Worm (Caenorhabditis elegans) whole organism, young adult: ENCODE measurements around the gene egl-45.

Experiments used
- F10E7.11 ChIP-seq: sonication (generic microtip); optimal IDR thresholded peaks from 2 replicates; lab custom pipeline; 2017; ENCODE audit warnings: mild to moderate bottlenecking, missing genetic modification characterization, moderate library complexity, missing compliant biosample characterization
- F23B12.7 ChIP-seq: sonication (generic microtip); optimal IDR thresholded peaks from 2 replicates; lab custom pipeline; 2017; ENCODE audit warnings: missing genetic modification characterization, mild to moderate bottlenecking, missing compliant biosample characterization, antibody characterized with exemption, moderate library complexity; ENCODE audit not compliant: insufficient read depth
- F52B5.7 ChIP-seq: sonication (generic microtip); optimal IDR thresholded peaks from 2 replicates; lab custom pipeline; 2016; ENCODE audit warnings: mild to moderate bottlenecking, missing genetic modification characterization, missing compliant biosample characterization
- K11D2.4 ChIP-seq: fragments of 200-800 bp; sonication (Bioruptor generic); IDR thresholded peaks from 2 replicates; pipeline ENCODE4 v1.3.6; 2022; ENCODE audit warnings: missing genetic modification reagents, missing genetic modification characterization, missing compliant biosample characterization
- T07F8.4 ChIP-seq: sonication (generic microtip); optimal IDR thresholded peaks from 2 replicates; lab custom pipeline; 2016; ENCODE audit warnings: mild to moderate bottlenecking, missing genetic modification characterization, moderate library complexity, missing compliant biosample characterization
- T26A5.8 ChIP-seq: sonication (generic microtip); optimal IDR thresholded peaks from 2 replicates; lab custom pipeline; 2016; ENCODE audit warnings: missing genetic modification characterization, missing compliant biosample characterization
- Y53F4B.3 ChIP-seq: fragments of 200-800 bp; sonication (Bioruptor generic); IDR thresholded peaks from 2 replicates; pipeline ENCODE4 v1.3.6; 2022; ENCODE audit warnings: missing genetic modification reagents, missing genetic modification characterization, missing compliant biosample characterization
- Y53G8AR.9 ChIP-seq: fragments of 200-800 bp; sonication (Bioruptor generic); conservative IDR thresholded peaks from 2 replicates; pipeline ENCODE4 v1.3.6; 2022; ENCODE audit warnings: missing genetic modification reagents, missing genetic modification characterization, missing compliant biosample characterization
- Y95B8A.8 ChIP-seq: fragments of 200-800 bp; sonication (Bioruptor generic); IDR thresholded peaks from 2 replicates; pipeline ENCODE4 v1.3.6; 2022; ENCODE audit warnings: missing genetic modification reagents, missing genetic modification characterization, missing compliant biosample characterization
- ZK185.1 ChIP-seq: sonication (generic microtip); optimal IDR thresholded peaks from 2 replicates; lab custom pipeline; 2016; ENCODE audit warnings: mild to moderate bottlenecking, missing genetic modification characterization, missing compliant biosample characterization; ENCODE audit not compliant: poor library complexity, severe bottlenecking
- aptf-3 ChIP-seq: fragments of 200-800 bp; sonication (Bioruptor generic); IDR thresholded peaks from 2 replicates; pipeline ENCODE4 v1.3.6; 2022; ENCODE audit warnings: missing genetic modification characterization, missing compliant biosample characterization
- atf-7 ChIP-seq: sonication (generic microtip); optimal IDR thresholded peaks from 2 replicates; lab custom pipeline; 2017; ENCODE audit warnings: mild to moderate bottlenecking, missing genetic modification characterization, missing compliant biosample characterization
- athp-1 ChIP-seq: sonication (generic microtip); optimal IDR thresholded peaks from 2 replicates; lab custom pipeline; 2017; ENCODE audit warnings: mild to moderate bottlenecking, missing genetic modification characterization, missing compliant biosample characterization
- attf-6 ChIP-seq: fragments of 200-800 bp; sonication (Bioruptor generic); IDR thresholded peaks from 2 replicates; pipeline ENCODE4 v1.3.6; 2022; ENCODE audit warnings: missing genetic modification reagents, missing genetic modification characterization, missing compliant biosample characterization
- bed-1 ChIP-seq: fragments of 200-800 bp; sonication (Bioruptor generic); IDR thresholded peaks from 2 replicates; pipeline ENCODE4 v1.3.6; 2022; ENCODE audit warnings: missing genetic modification reagents, missing genetic modification characterization, missing compliant biosample characterization
- ccch-3 ChIP-seq: fragments of 200-800 bp; sonication (Bioruptor generic); optimal IDR thresholded peaks from 2 replicates; lab custom pipeline; 2018; ENCODE audit warnings: mild to moderate bottlenecking, missing genetic modification characterization, missing compliant biosample characterization
- ceh-58 ChIP-seq: fragments of 200-800 bp; sonication (Bioruptor generic); IDR thresholded peaks from 2 replicates; pipeline ENCODE4 v1.3.6; 2022; ENCODE audit warnings: missing genetic modification characterization, missing compliant biosample characterization
- ceh-91 ChIP-seq: fragments of 200-800 bp; sonication (Bioruptor generic); IDR thresholded peaks from 2 replicates; pipeline ENCODE4 v1.3.6; 2022; ENCODE audit warnings: missing genetic modification reagents, missing genetic modification characterization, missing compliant biosample characterization
- die-1 ChIP-seq: sonication (generic microtip); optimal IDR thresholded peaks from 2 replicates; lab custom pipeline; 2016; ENCODE audit warnings: missing genotype, mild to moderate bottlenecking, missing genetic modification characterization, missing compliant biosample characterization
- egl-44 ChIP-seq: fragments of 200-800 bp; sonication (Bioruptor generic); IDR thresholded peaks from 2 replicates; pipeline ENCODE4 v1.3.6; 2022; ENCODE audit warnings: missing genetic modification reagents, missing genetic modification characterization, missing compliant biosample characterization
- ekl-4 ChIP-seq: fragments of 200-800 bp; sonication (Bioruptor generic); IDR thresholded peaks from 2 replicates; pipeline ENCODE4 v1.3.6; 2022; ENCODE audit warnings: missing genetic modification reagents, missing genetic modification characterization, missing compliant biosample characterization
- fkh-3 ChIP-seq: sonication (generic microtip); optimal IDR thresholded peaks from 2 replicates; lab custom pipeline; 2016; ENCODE audit warnings: mild to moderate bottlenecking, missing genetic modification characterization, missing compliant biosample characterization
- gei-17 ChIP-seq: fragments of 200-800 bp; sonication (Bioruptor generic); optimal IDR thresholded peaks from 2 replicates; lab custom pipeline; 2018; ENCODE audit warnings: mild to moderate bottlenecking, missing genetic modification characterization, missing compliant biosample characterization
- him-1 ChIP-seq: sonication (generic microtip); optimal IDR thresholded peaks from 2 replicates; lab custom pipeline; 2016; ENCODE audit warnings: missing genotype, missing genetic modification reagents, missing genetic modification characterization, missing compliant biosample characterization
- hlh-12 ChIP-seq: sonication (generic microtip); optimal IDR thresholded peaks from 2 replicates; lab custom pipeline; 2016; ENCODE audit warnings: missing genetic modification characterization, missing compliant biosample characterization
- hlh-26 ChIP-seq: fragments of 200-800 bp; sonication (Bioruptor generic); conservative IDR thresholded peaks from 2 replicates; pipeline ENCODE4 v1.3.6; 2022; ENCODE audit warnings: missing genetic modification reagents, missing genetic modification characterization, missing compliant biosample characterization
- hrde-1 ChIP-seq: sonication (generic microtip); optimal IDR thresholded peaks from 2 replicates; lab custom pipeline; 2016; ENCODE audit warnings: missing genetic modification characterization, mild to moderate bottlenecking, missing compliant biosample characterization, moderate library complexity, missing genotype, missing genetic modification reagents, borderline replicate concordance
- let-526 ChIP-seq: fragments of 200-800 bp; sonication (Bioruptor generic); IDR thresholded peaks from 2 replicates; pipeline ENCODE4 v1.3.6; 2022; ENCODE audit warnings: missing genetic modification reagents, missing genetic modification characterization, missing compliant biosample characterization
- lin-26 ChIP-seq: fragments of 200-800 bp; sonication (Bioruptor generic); IDR thresholded peaks from 2 replicates; pipeline ENCODE4 v1.3.6; 2022; ENCODE audit warnings: missing genetic modification reagents, missing genetic modification characterization, missing compliant biosample characterization
- lin-35 ChIP-seq, 3 experiments: fragments of 150-350 bp in 2 of 3; sonication (generic microtip) in 1 of 3; optimal IDR thresholded peaks; 2 replicates each; lab custom pipeline; 2014 to 2018; ENCODE audit warnings: missing biosample characterization in 3 of 3, missing genetic modification characterization in 3 of 3, missing genetic modification reagents in 3 of 3
- lin-40 ChIP-seq: sonication (generic microtip); optimal IDR thresholded peaks from 2 replicates; lab custom pipeline; 2016; ENCODE audit warnings: missing genetic modification characterization, mild to moderate bottlenecking, missing compliant biosample characterization, missing genotype, missing genetic modification reagents
- lsy-27 ChIP-seq: sonication (generic microtip); optimal IDR thresholded peaks from 2 replicates; lab custom pipeline; 2017; ENCODE audit warnings: missing genetic modification characterization, mild to moderate bottlenecking, missing compliant biosample characterization, antibody characterized with exemption, missing genotype, borderline replicate concordance; ENCODE audit not compliant: insufficient read depth
- madf-3 ChIP-seq: fragments of 200-800 bp; sonication (Bioruptor generic); IDR thresholded peaks from 2 replicates; pipeline ENCODE4 v1.3.6; 2022; ENCODE audit warnings: missing genetic modification reagents, missing genetic modification characterization, missing compliant biosample characterization
- mel-28 ChIP-seq: sonication (generic microtip); optimal IDR thresholded peaks from 2 replicates; lab custom pipeline; 2016; ENCODE audit warnings: borderline replicate concordance, mild to moderate bottlenecking, missing genetic modification characterization, missing compliant biosample characterization
- nhr-27 ChIP-seq: fragments of 200-800 bp; sonication (Bioruptor generic); optimal IDR thresholded peaks from 2 replicates; lab custom pipeline; 2018; ENCODE audit warnings: mild to moderate bottlenecking, missing genetic modification characterization, moderate library complexity, missing compliant biosample characterization
- pbrm-1 ChIP-seq: fragments of 200-800 bp; sonication (Bioruptor generic); IDR thresholded peaks from 2 replicates; pipeline ENCODE4 v1.3.6; 2022; ENCODE audit warnings: missing genetic modification reagents, missing genetic modification characterization, missing compliant biosample characterization
- rpc-1 ChIP-seq, 2 experiments: fragments of 150-350 bp in 1 of 2; sonication (generic microtip) in 1 of 2; optimal IDR thresholded peaks; 2 replicates each; lab custom pipeline; 2014 to 2018; ENCODE audit warnings: missing biosample characterization in 1 of 2, missing genetic modification characterization in 1 of 2, missing genetic modification reagents in 1 of 2, missing genotype in 1 of 2
- somi-1 ChIP-seq: fragments of 200-800 bp; sonication (Bioruptor generic); optimal IDR thresholded peaks from 2 replicates; lab custom pipeline; 2018; ENCODE audit warnings: mild to moderate bottlenecking, missing genetic modification characterization, missing compliant biosample characterization
- tlf-1 ChIP-seq: fragments of 200-800 bp; sonication (Bioruptor generic); optimal IDR thresholded peaks from 2 replicates; lab custom pipeline; 2018; ENCODE audit warnings: mild to moderate bottlenecking, missing genetic modification characterization, missing compliant biosample characterization
- zfh-2 ChIP-seq: fragments of 200-800 bp; sonication (Bioruptor generic); conservative IDR thresholded peaks from 2 replicates; pipeline ENCODE4 v1.3.6; 2022; ENCODE audit warnings: missing genetic modification reagents, missing genetic modification characterization, missing compliant biosample characterization
- ztf-28 ChIP-seq: fragments of 200-800 bp; sonication (Bioruptor generic); IDR thresholded peaks from 2 replicates; pipeline ENCODE4 v1.3.6; 2022; ENCODE audit warnings: missing genetic modification reagents, missing genetic modification characterization, missing compliant biosample characterization
- ztf-3 ChIP-seq: fragments of 200-800 bp; sonication (Bioruptor generic); optimal IDR thresholded peaks from 2 replicates; lab custom pipeline; 2018; ENCODE audit warnings: mild to moderate bottlenecking, missing genetic modification characterization, missing compliant biosample characterization
- ztf-6 ChIP-seq: fragments of 200-800 bp; sonication (Bioruptor generic); IDR thresholded peaks from 2 replicates; pipeline ENCODE4 v1.3.6; 2022; ENCODE audit warnings: missing genetic modification reagents, missing genetic modification characterization, missing compliant biosample characterization

egl-45 gene

DNA sequence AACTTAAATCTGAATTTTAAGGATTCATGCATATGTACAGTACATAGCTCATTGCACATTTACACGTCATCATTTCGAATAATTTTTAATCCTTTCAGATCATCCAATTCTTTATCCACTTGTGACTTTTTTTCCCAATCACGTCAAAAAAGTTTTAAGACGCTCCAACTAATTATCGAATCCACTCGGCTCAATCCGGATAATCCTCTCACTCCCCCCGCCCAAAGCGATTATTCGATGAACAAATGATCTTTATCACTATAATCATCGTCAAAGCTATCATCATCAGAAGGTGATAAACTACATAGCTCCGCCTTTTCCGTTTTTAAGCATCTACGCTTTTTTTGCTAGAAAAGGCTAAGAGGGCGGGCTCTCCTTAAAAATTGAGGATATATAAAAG is 9.1 kb upstream of the egl-45 start:
- no peak for TF ChIP-seq lin-35 (GFP tag; optimal IDR thresholded peaks at IDR 0.05; lab: Kevin White, UChicago)
- TF ChIP-seq tlf-1: no peak
- TF ChIP-seq Y53F4B.3: no peak
- no peak for TF ChIP-seq F10E7.11 (tag; lab: Kevin White, UChicago)
- TF ChIP-seq mel-28 (tag; lab: Kevin White, UChicago): no peak
- TF ChIP-seq K11D2.4: no peak
- TF ChIP-seq ceh-91 (GFP tag; lab: Robert Waterston, UW): no peak
- TF ChIP-seq ceh-58: no peak
- no peak for TF ChIP-seq egl-44
- no peak for TF ChIP-seq hlh-12 (tag; lab: Kevin White, UChicago)
- TF ChIP-seq aptf-3: no peak
- TF ChIP-seq ztf-28 (GFP tag; lab: Robert Waterston, UW): no peak
- TF ChIP-seq somi-1 (GFP tag; lab: Kevin White, UChicago): no peak
- TF ChIP-seq attf-6 (GFP tag; lab: Robert Waterston, UW): no peak
- TF ChIP-seq fkh-3 (tag; lab: Kevin White, UChicago): no peak
- TF ChIP-seq bed-1 (GFP tag; lab: Robert Waterston, UW): no peak
- no peak for TF ChIP-seq ZK185.1
- TF ChIP-seq, all 124 proteins: peak for 0

DNA sequence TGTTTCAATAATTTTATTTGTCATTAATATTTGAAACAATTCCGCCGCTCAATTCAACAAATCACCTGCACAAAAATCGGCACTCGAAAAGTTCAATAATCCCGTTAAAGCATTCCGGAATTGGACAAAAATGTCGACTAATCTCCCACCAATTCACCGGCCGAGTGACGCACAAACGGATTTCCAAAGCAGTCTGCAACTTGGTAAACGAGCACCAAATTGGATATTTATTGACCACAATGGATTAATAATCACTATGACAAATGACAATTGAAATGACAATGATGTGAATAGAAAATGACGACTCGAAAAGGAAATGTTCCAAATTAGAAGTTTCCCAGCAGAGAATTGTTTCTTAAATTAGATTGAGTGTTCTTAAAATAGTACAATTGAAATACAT is 7.3 kb upstream of the egl-45 start:
- TF ChIP-seq lin-40 (tag; lab: Kevin White, UChicago): no peak
- no peak for TF ChIP-seq T26A5.8
- TF ChIP-seq let-526 (GFP tag; lab: Robert Waterston, UW): no peak
- TF ChIP-seq die-1 (tag; lab: Kevin White, UChicago): no peak
- no peak for TF ChIP-seq Y95B8A.8
- no peak for TF ChIP-seq ztf-28 (GFP tag; lab: Robert Waterston, UW)
- no peak for TF ChIP-seq madf-3 (GFP tag; lab: Robert Waterston, UW)
- no peak for TF ChIP-seq hlh-26 (GFP tag; lab: Robert Waterston, UW)
- TF ChIP-seq him-1 (tag; lab: Kevin White, UChicago): no peak
- TF ChIP-seq ztf-3 (GFP tag; lab: Kevin White, UChicago): no peak
- TF ChIP-seq gei-17 (GFP tag; lab: Kevin White, UChicago): no peak
- no peak for TF ChIP-seq F52B5.7 (tag; lab: Kevin White, UChicago)
- no peak for TF ChIP-seq athp-1 (tag; lab: Kevin White, UChicago)
- no peak for TF ChIP-seq lin-35 (GFP tag; optimal IDR thresholded peaks at IDR 0.05; lab: Kevin White, UChicago)
- TF ChIP-seq zfh-2 (GFP tag; lab: Robert Waterston, UW): no peak
- no peak for TF ChIP-seq F10E7.11 (tag; lab: Kevin White, UChicago)
- TF ChIP-seq Y53G8AR.9: no peak
- no peak for TF ChIP-seq T07F8.4
- no peak for TF ChIP-seq F23B12.7

DNA sequence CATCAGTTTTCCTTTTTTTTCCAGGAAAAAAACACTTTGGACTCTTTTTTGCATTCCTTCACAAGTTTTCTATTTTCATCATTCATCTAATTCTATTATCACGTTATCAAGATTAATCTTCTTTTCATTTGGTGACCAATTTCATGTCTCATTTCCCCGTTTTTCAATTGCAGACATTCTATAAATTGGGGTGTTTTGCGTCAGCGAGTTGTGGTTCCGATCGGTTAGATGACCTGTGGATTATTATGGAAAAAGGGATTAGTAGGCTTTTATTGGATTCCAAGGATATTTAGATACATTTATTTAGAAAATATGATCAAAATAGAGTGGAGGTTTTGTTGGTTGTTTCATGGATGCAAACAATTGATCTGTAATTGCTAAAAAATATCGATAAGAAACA is 6.4 kb upstream of the egl-45 start:
- no peak for TF ChIP-seq lin-26 (GFP tag; lab: Robert Waterston, UW)
- TF ChIP-seq him-1 (tag; lab: Kevin White, UChicago): no peak
- no peak for TF ChIP-seq pbrm-1 (GFP tag; lab: Robert Waterston, UW)
- no peak for TF ChIP-seq zfh-2 (GFP tag; lab: Robert Waterston, UW)
- TF ChIP-seq ekl-4 (GFP tag; lab: Robert Waterston, UW): no peak
- no peak for TF ChIP-seq lsy-27
- no peak for TF ChIP-seq ccch-3 (GFP tag; lab: Kevin White, UChicago)
- no peak for TF ChIP-seq nhr-27 (tag; lab: Kevin White, UChicago)
- no peak for TF ChIP-seq rpc-1 (optimal IDR thresholded peaks at IDR 0.05; lab: Kevin White, UChicago)
- no peak for TF ChIP-seq rpc-1 (tag; optimal IDR thresholded peaks at IDR 0.05; lab: Kevin White, UChicago)
- TF ChIP-seq hrde-1: no peak
- no peak for TF ChIP-seq atf-7
- no peak for TF ChIP-seq ztf-6 (GFP tag; lab: Robert Waterston, UW)
